Fruit fly (Drosophila melanogaster) whole organism, embryonic: ENCODE results near the gene HP1c.

Experiments used
- Abd-B ChIP-seq: fragments of 200-800 bp; sonication (Bioruptor generic); optimal IDR thresholded peaks from 2 replicates; lab custom pipeline; 2018; ENCODE audit warnings: missing biosample characterization, mild to moderate bottlenecking, missing genetic modification characterization, moderate library complexity
- B-H1 ChIP-seq: fragments of 200-800 bp; sonication (Bioruptor generic); IDR thresholded peaks from 3 replicates; pipeline ENCODE4 v1.3.6; 2022; ENCODE audit warnings: missing biosample characterization, missing genetic modification characterization
- B-H2 ChIP-seq: fragments of 200-800 bp; sonication (Bioruptor generic); optimal IDR thresholded peaks from 2 replicates; lab custom pipeline; 2018; ENCODE audit warnings: missing biosample characterization, mild to moderate bottlenecking, missing genetic modification characterization
- CG10321 ChIP-seq: fragments of 200-800 bp; sonication (Bioruptor generic); IDR thresholded peaks from 2 replicates; pipeline ENCODE4 v1.3.6; 2022; ENCODE audit warnings: missing biosample characterization, missing genetic modification characterization
- CG12219 ChIP-seq: fragments of 200-800 bp; sonication (Bioruptor generic); optimal IDR thresholded peaks from 3 replicates; lab custom pipeline; 2018; ENCODE audit warnings: missing biosample characterization, mild to moderate bottlenecking, missing genetic modification characterization
- CG13123 ChIP-seq: fragments of 200-800 bp; sonication (Bioruptor generic); optimal IDR thresholded peaks from 2 replicates; lab custom pipeline; 2016; ENCODE audit warnings: missing biosample characterization, missing genetic modification characterization
- CG15011 ChIP-seq: fragments of 200-800 bp; sonication (Bioruptor generic); optimal IDR thresholded peaks from 3 replicates; lab custom pipeline; 2018; ENCODE audit warnings: missing biosample characterization, mild to moderate bottlenecking, missing genetic modification characterization
- CG15514 ChIP-seq: fragments of 200-800 bp; sonication (Bioruptor generic); optimal IDR thresholded peaks from 3 replicates; lab custom pipeline; 2017; ENCODE audit warnings: missing biosample characterization, missing genetic modification characterization, mild to moderate bottlenecking, moderate library complexity, missing genetic modification reagents
- CG1602 ChIP-seq: fragments of 200-800 bp; sonication (Bioruptor generic); optimal IDR thresholded peaks from 3 replicates; lab custom pipeline; 2016; ENCODE audit warnings: missing biosample characterization, missing genetic modification characterization
- CG2116 ChIP-seq: fragments of 200-800 bp; sonication (Bioruptor generic); optimal IDR thresholded peaks from 3 replicates; lab custom pipeline; 2018; ENCODE audit warnings: missing biosample characterization, mild to moderate bottlenecking, missing genetic modification characterization
- CG2129 ChIP-seq: fragments of 200-800 bp; sonication (Bioruptor generic); IDR thresholded peaks from 2 replicates; pipeline ENCODE4 v1.3.6; 2022; ENCODE audit warnings: missing biosample characterization, missing genetic modification characterization; ENCODE audit not compliant: partially characterized antibody
- CG2875 ChIP-seq: fragments of 200-800 bp; sonication (Bioruptor generic); optimal IDR thresholded peaks from 2 replicates; lab custom pipeline; 2017; ENCODE audit warnings: missing biosample characterization, mild to moderate bottlenecking, missing genetic modification characterization, missing genetic modification reagents
- CG32532 ChIP-seq: fragments of 200-800 bp; sonication (Bioruptor generic); IDR thresholded peaks from 2 replicates; pipeline ENCODE4 v1.3.6; 2022; ENCODE audit warnings: missing biosample characterization, missing genetic modification characterization
- CG33213 ChIP-seq: fragments of 200-800 bp; sonication (Bioruptor generic); optimal IDR thresholded peaks from 3 replicates; lab custom pipeline; 2016; ENCODE audit warnings: missing biosample characterization, missing genetic modification characterization
- CG3407 ChIP-seq: fragments of 200-800 bp; sonication (Bioruptor generic); optimal IDR thresholded peaks from 2 replicates; lab custom pipeline; 2018; ENCODE audit warnings: missing biosample characterization, mild to moderate bottlenecking, missing genetic modification characterization
- CG34422 ChIP-seq: fragments of 200-800 bp; sonication (Bioruptor generic); IDR thresholded peaks from 3 replicates; pipeline ENCODE4 v1.3.6; 2022; ENCODE audit warnings: missing biosample characterization, missing genetic modification characterization
- CG3847 ChIP-seq: fragments of 200-800 bp; sonication (Bioruptor generic); IDR thresholded peaks from 2 replicates; pipeline ENCODE4 v1.3.6; 2022; ENCODE audit warnings: missing biosample characterization, missing genetic modification characterization
- CG4617 ChIP-seq: fragments of 200-800 bp; sonication (Bioruptor generic); optimal IDR thresholded peaks from 3 replicates; lab custom pipeline; 2016; ENCODE audit warnings: missing biosample characterization, missing genetic modification characterization, borderline replicate concordance
- CG4707 ChIP-seq: fragments of 200-800 bp; sonication (Bioruptor generic); optimal IDR thresholded peaks from 2 replicates; lab custom pipeline; 2018; ENCODE audit warnings: missing biosample characterization, mild to moderate bottlenecking, missing genetic modification characterization, moderate library complexity
- CG5245 ChIP-seq: fragments of 200-800 bp; sonication (Bioruptor generic); optimal IDR thresholded peaks from 3 replicates; lab custom pipeline; 2016; ENCODE audit warnings: missing biosample characterization, missing genetic modification characterization
- CG5953 ChIP-seq: fragments of 200-800 bp; sonication (Bioruptor generic); IDR thresholded peaks from 2 replicates; pipeline ENCODE4 v1.3.6; 2022; ENCODE audit warnings: missing biosample characterization, missing genetic modification characterization
- CG6689 ChIP-seq: fragments of 200-800 bp; sonication (Bioruptor generic); IDR thresholded peaks from 2 replicates; pipeline ENCODE4 v1.3.6; 2022; ENCODE audit warnings: missing biosample characterization, missing genetic modification characterization
- CG6791 ChIP-seq: fragments of 200-800 bp; sonication (Bioruptor generic); IDR thresholded peaks from 3 replicates; pipeline ENCODE4 v1.3.6; 2022; ENCODE audit warnings: missing biosample characterization, missing genetic modification characterization; ENCODE audit not compliant: partially characterized antibody
- CG7839 ChIP-seq: fragments of 200-800 bp; sonication (Bioruptor generic); optimal IDR thresholded peaks from 3 replicates; lab custom pipeline; 2018; ENCODE audit warnings: missing biosample characterization, mild to moderate bottlenecking, missing genetic modification characterization, moderate library complexity
- CG7987 ChIP-seq: fragments of 200-800 bp; sonication (Bioruptor generic); optimal IDR thresholded peaks from 2 replicates; lab custom pipeline; 2018; ENCODE audit warnings: missing biosample characterization, mild to moderate bottlenecking, missing genetic modification characterization, moderate library complexity
- CG8944 ChIP-seq: fragments of 200-800 bp; sonication (Bioruptor generic); optimal IDR thresholded peaks from 3 replicates; lab custom pipeline; 2016; ENCODE audit warnings: missing biosample characterization, missing genetic modification characterization
- CG9817 ChIP-seq: fragments of 200-800 bp; sonication (Bioruptor generic); optimal IDR thresholded peaks from 2 replicates; lab custom pipeline; 2018; ENCODE audit warnings: missing biosample characterization, mild to moderate bottlenecking, missing genetic modification characterization, moderate library complexity
- Deaf1 ChIP-seq: fragments of 200-800 bp; optimal IDR thresholded peaks from 3 replicates; lab custom pipeline; 2019; ENCODE audit warnings: missing biosample characterization, mild to moderate bottlenecking, missing genetic modification characterization, moderate library complexity
- Dip2 ChIP-seq: fragments of 200-800 bp; sonication (Bioruptor generic); IDR thresholded peaks from 2 replicates; pipeline ENCODE4 v1.3.6; 2022; ENCODE audit warnings: missing biosample characterization, missing genetic modification characterization
- Dll ChIP-seq: fragments of 200-800 bp; sonication (Bioruptor generic); IDR thresholded peaks from 4 replicates; pipeline ENCODE4 v1.3.6; 2022; ENCODE audit warnings: missing biosample characterization, missing genetic modification characterization; ENCODE audit not compliant: partially characterized antibody
- Dp ChIP-seq: fragments of 200-800 bp; sonication (Bioruptor generic); optimal IDR thresholded peaks from 2 replicates; lab custom pipeline; 2018; ENCODE audit warnings: missing biosample characterization, mild to moderate bottlenecking, missing genetic modification characterization, moderate library complexity
- Eip74EF ChIP-seq, 2 experiments: fragments of 200-800 bp in 1 of 2; fragments of >200 bp in 1 of 2; sonication (Bioruptor generic) in 1 of 2; optimal IDR thresholded peaks; 2 replicates each; lab custom pipeline; 2017 to 2019; ENCODE audit warnings: missing biosample characterization in 2 of 2, missing genetic modification characterization in 2 of 2, mild to moderate bottlenecking in 1 of 2, moderate library complexity in 1 of 2
- HmgZ ChIP-seq: fragments of 200-800 bp; sonication (Bioruptor generic); optimal IDR thresholded peaks from 2 replicates; lab custom pipeline; 2018; ENCODE audit warnings: missing biosample characterization, mild to moderate bottlenecking, missing genetic modification characterization
- Kr ChIP-seq: fragments of 200-800 bp; sonication (Bioruptor generic); optimal IDR thresholded peaks from 2 replicates; lab custom pipeline; 2017; ENCODE audit warnings: missing biosample characterization, mild to moderate bottlenecking, missing genetic modification characterization
- MBD-R2 ChIP-seq: fragments of 200-800 bp; sonication (Bioruptor generic); IDR thresholded peaks from 2 replicates; pipeline ENCODE4 v1.3.6; 2022; ENCODE audit warnings: missing biosample characterization, missing genetic modification characterization
- MESR4 ChIP-seq: fragments of 200-800 bp; sonication (Bioruptor generic); optimal IDR thresholded peaks from 2 replicates; lab custom pipeline; 2018; ENCODE audit warnings: missing biosample characterization, mild to moderate bottlenecking, missing genetic modification characterization, moderate library complexity
- Mad ChIP-seq: fragments of 200-800 bp; sonication (Bioruptor generic); optimal IDR thresholded peaks from 2 replicates; lab custom pipeline; 2016; ENCODE audit warnings: missing biosample characterization, missing genetic modification characterization
- Rfx ChIP-seq: fragments of 200-800 bp; sonication (Bioruptor generic); IDR thresholded peaks from 2 replicates; pipeline ENCODE4 v1.3.6; 2022; ENCODE audit warnings: missing biosample characterization, missing genetic modification characterization
- Sin3A ChIP-seq: fragments of >200 bp; optimal IDR thresholded peaks from 2 replicates; lab custom pipeline; 2018
- Vsx1 ChIP-seq: fragments of 200-800 bp; sonication (Bioruptor generic); optimal IDR thresholded peaks from 2 replicates; lab custom pipeline; 2017; ENCODE audit warnings: missing biosample characterization, mild to moderate bottlenecking, missing genetic modification characterization, missing genetic modification reagents
- ato ChIP-seq: fragments of 200-800 bp; sonication (Bioruptor generic); IDR thresholded peaks from 2 replicates; pipeline ENCODE4 v1.3.6; 2022; ENCODE audit warnings: missing biosample characterization, missing genetic modification characterization; ENCODE audit not compliant: partially characterized antibody
- dan ChIP-seq: fragments of 200-800 bp; sonication (Bioruptor generic); IDR thresholded peaks from 2 replicates; pipeline ENCODE4 v1.3.6; 2022; ENCODE audit warnings: missing biosample characterization, missing genetic modification characterization
- fu2 ChIP-seq: fragments of 200-800 bp; sonication (Bioruptor generic); optimal IDR thresholded peaks from 2 replicates; lab custom pipeline; 2016; ENCODE audit warnings: missing biosample characterization, missing genetic modification characterization
- hkb ChIP-seq, 2 experiments: fragments of 200-800 bp in 1 of 2; fragments of >200 bp in 1 of 2; sonication (Bioruptor generic) in 1 of 2; IDR thresholded peaks in 1 of 2; optimal IDR thresholded peaks in 1 of 2; 2 replicates each; pipeline versions ENCODE4 v1.3.6 to Lab custom; 2017 to 2022; ENCODE audit warnings: missing biosample characterization in 1 of 2, missing genetic modification characterization in 1 of 2
- maf-S ChIP-seq: fragments of 200-800 bp; sonication (Bioruptor generic); optimal IDR thresholded peaks from 2 replicates; lab custom pipeline; 2016; ENCODE audit warnings: missing biosample characterization, missing genetic modification characterization
- pho ChIP-seq: fragments of 200-800 bp; sonication (Bioruptor generic); optimal IDR thresholded peaks from 2 replicates; lab custom pipeline; 2016; ENCODE audit warnings: missing biosample characterization, missing genetic modification characterization
- sens ChIP-seq: fragments of 200-800 bp; sonication (Bioruptor generic); peaks from one replicate; lab custom pipeline; 2016; ENCODE audit warnings: missing biosample characterization, missing genetic modification characterization
- seq ChIP-seq: fragments of 200-800 bp; sonication (Bioruptor generic); IDR thresholded peaks from 2 replicates; pipeline ENCODE4 v1.3.6; 2022; ENCODE audit warnings: missing biosample characterization, missing genetic modification characterization
- sob ChIP-seq: fragments of 200-800 bp; sonication (Bioruptor generic); IDR thresholded peaks from 2 replicates; pipeline ENCODE4 v1.3.6; 2022; ENCODE audit warnings: missing biosample characterization, missing genetic modification characterization

Gene HP1c

DNA sequence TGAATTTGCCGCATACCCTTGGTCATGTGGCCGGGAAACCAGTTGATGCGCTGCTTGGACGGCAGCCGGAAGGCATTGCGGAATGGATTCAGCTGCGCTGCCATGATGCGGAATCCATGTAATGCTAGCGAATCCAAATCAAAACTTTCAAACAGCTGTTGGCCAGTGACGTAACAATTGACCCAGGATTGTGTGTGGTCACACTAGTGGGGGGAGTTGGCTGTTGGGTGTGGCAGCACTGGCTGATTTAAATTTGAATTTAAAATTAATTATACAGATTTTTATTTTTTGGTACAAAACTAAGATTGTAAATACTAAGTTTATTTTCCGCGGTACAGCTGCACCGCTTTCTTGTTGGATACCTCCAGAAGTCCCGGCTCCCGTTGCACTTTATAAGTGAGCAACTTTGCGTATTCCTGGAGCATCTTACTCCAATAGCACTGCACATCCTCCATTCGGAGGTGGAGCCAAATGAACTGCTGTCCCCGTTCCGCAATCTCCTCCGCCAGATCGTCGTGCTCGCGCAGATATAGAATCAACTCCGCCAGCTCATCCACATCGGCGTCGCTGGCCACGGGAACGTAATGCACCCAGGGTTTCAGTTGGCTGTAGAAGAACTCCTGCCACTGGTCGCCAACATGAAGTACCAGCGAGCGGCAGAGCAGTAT lies 2.1 kb downstream of the HP1c start, which contains the start of gene CG17141 (continued):
- TF ChIP-seq CG10321 (GFP tag; lab: Robert Waterston, UW) (no peak), CG2129 (GFP tag; lab: Robert Waterston, UW) (no peak), CG7987 (peak; percentile 41), CG5953 (GFP tag; lab: Robert Waterston, UW) (no peak), CG32532 (GFP tag; lab: Robert Waterston, UW) (no peak), CG8944 (no peak), CG6791 (no peak), Abd-B (no peak), CG1602 (GFP tag; lab: Kevin White, UChicago) (no peak), Sin3A (lab: Kevin White, UChicago) (peak; percentile 22), CG4617 (GFP tag; lab: Kevin White, UChicago) (peak; percentile 28), fu2 (GFP tag; lab: Kevin White, UChicago) (no peak), pho (GFP tag; lab: Kevin White, UChicago) (no peak), Kr (GFP tag; lab: Kevin White, UChicago) (no peak), CG15514 (GFP tag; lab: Kevin White, UChicago) (peak; percentile 72), HmgZ (peak; percentile 55), seq (no peak), ato (GFP tag; lab: Robert Waterston, UW) (peak; percentile 61), CG6689 (GFP tag; lab: Robert Waterston, UW) (no peak), Mad (no peak), Dip2 (GFP tag; lab: Robert Waterston, UW) (no peak), CG15011 (GFP tag; lab: Kevin White, UChicago) (no peak), CG7839 (tag; lab: Kevin White, UChicago) (no peak), Eip74EF (GFP tag; optimal IDR thresholded peaks at IDR 0.05; lab: Kevin White, UChicago) (no peak), MBD-R2 (GFP tag; lab: Robert Waterston, UW) (peak; percentile 97), Deaf1 (no peak), CG3847 (GFP tag; lab: Robert Waterston, UW) (peak; percentile 64), CG3407 (GFP tag; lab: Kevin White, UChicago) (no peak), CG4707 (GFP tag; lab: Kevin White, UChicago) (no peak), CG12219 (GFP tag; lab: Kevin White, UChicago) (no peak), dan (GFP tag; lab: Robert Waterston, UW) (no peak), sob (GFP tag; lab: Robert Waterston, UW) (no peak), sens (GFP tag; lab: Kevin White, UChicago) (peak; percentile 74), B-H2 (GFP tag; lab: Kevin White, UChicago) (no peak), maf-S (GFP tag; lab: Kevin White, UChicago) (no peak), Vsx1 (GFP tag; lab: Kevin White, UChicago) (no peak), hkb (optimal IDR thresholded peaks at IDR 0.05; lab: Kevin White, UChicago) (no peak), hkb (GFP tag; IDR thresholded peaks at IDR 0.05; lab: Robert Waterston, UW) (peak; percentile 40), CG34422 (GFP tag; lab: Robert Waterston, UW) (peak; percentile 28; the same call in 1 of the 3 replicates), Dll (GFP tag; lab: Robert Waterston, UW) (0 out of 4 replicates have a peak, but pooled peaks have one; percentile 27), CG2116 (GFP tag; lab: Kevin White, UChicago) (peak; percentile 32), Rfx (GFP tag; lab: Robert Waterston, UW) (0 out of 2 replicates have a peak, but pooled peaks have one; percentile 22), CG9817 (tag; lab: Kevin White, UChicago) (no peak), CG13123 (no peak), CG2875 (GFP tag; lab: Kevin White, UChicago) (no peak), MESR4 (GFP tag; lab: Kevin White, UChicago) (peak; percentile 77), CG5245 (GFP tag; lab: Kevin White, UChicago) (no peak), Dp (GFP tag; lab: Kevin White, UChicago) (peak; percentile 97), B-H1 (no peak), CG33213 (no peak)
